Fruit fly (Drosophila melanogaster) whole organism, embryonic: Measurements from ENCODE around the gene Tmtc4.
A peak's percentile ranks its signal among the peaks of the same experiment; 100 is the strongest.

Experiments used
- Adf1 ChIP-seq: fragments of 200-800 bp; sonication (Bioruptor generic); IDR thresholded peaks from 2 replicates; pipeline ENCODE4 v1.3.6; 2022; ENCODE audit warnings: missing biosample characterization, missing genetic modification characterization
- Atf6 ChIP-seq: fragments of 200-800 bp; sonication (Bioruptor generic); IDR thresholded peaks from 2 replicates; pipeline ENCODE4 v1.3.6; 2022; ENCODE audit warnings: missing biosample characterization, missing genetic modification characterization
- CG1024 ChIP-seq: fragments of 200-800 bp; sonication (Bioruptor generic); IDR thresholded peaks from 2 replicates; pipeline ENCODE4 v1.3.6; 2022; ENCODE audit warnings: missing biosample characterization, missing genetic modification characterization
- CG11398 ChIP-seq: fragments of 200-800 bp; sonication (Bioruptor generic); optimal IDR thresholded peaks from 2 replicates; lab custom pipeline; 2016; ENCODE audit warnings: missing biosample characterization, missing genetic modification characterization
- CG11504 ChIP-seq: fragments of 200-800 bp; sonication (Bioruptor generic); optimal IDR thresholded peaks from 3 replicates; lab custom pipeline; 2019; ENCODE audit warnings: missing biosample characterization, mild to moderate bottlenecking, missing genetic modification characterization, moderate library complexity
- CG12071 ChIP-seq: fragments of 200-800 bp; sonication (Bioruptor generic); optimal IDR thresholded peaks from 3 replicates; lab custom pipeline; 2018; ENCODE audit warnings: missing biosample characterization, mild to moderate bottlenecking, missing genetic modification characterization
- CG12236 ChIP-seq: fragments of 200-800 bp; sonication (Bioruptor generic); optimal IDR thresholded peaks from 2 replicates; lab custom pipeline; 2016; ENCODE audit warnings: missing biosample characterization, missing genetic modification characterization
- CG13775 ChIP-seq: fragments of 200-800 bp; sonication (Bioruptor generic); optimal IDR thresholded peaks from 3 replicates; lab custom pipeline; 2017; ENCODE audit warnings: missing biosample characterization, mild to moderate bottlenecking, missing genetic modification characterization
- CG14014 ChIP-seq: fragments of 200-800 bp; sonication (Bioruptor generic); IDR thresholded peaks from 2 replicates; pipeline ENCODE4 v1.3.6; 2022; ENCODE audit warnings: missing biosample characterization, missing genetic modification characterization
- CG15601 ChIP-seq: fragments of 200-800 bp; sonication (Bioruptor generic); optimal IDR thresholded peaks from 3 replicates; lab custom pipeline; 2019; ENCODE audit warnings: missing biosample characterization, mild to moderate bottlenecking, missing genetic modification characterization, moderate library complexity
- CG1603 ChIP-seq: fragments of 200-800 bp; sonication (Bioruptor generic); optimal IDR thresholded peaks from 2 replicates; lab custom pipeline; 2019; ENCODE audit warnings: missing biosample characterization, mild to moderate bottlenecking, missing genetic modification characterization, moderate library complexity
- CG17186 ChIP-seq: fragments of 200-800 bp; sonication (Bioruptor generic); optimal IDR thresholded peaks from 3 replicates; lab custom pipeline; 2017; ENCODE audit warnings: missing biosample characterization, missing genetic modification reagents, missing genetic modification characterization
- CG2116 ChIP-seq: fragments of 200-800 bp; sonication (Bioruptor generic); optimal IDR thresholded peaks from 3 replicates; lab custom pipeline; 2018; ENCODE audit warnings: missing biosample characterization, mild to moderate bottlenecking, missing genetic modification characterization
- CG31224 ChIP-seq: fragments of 200-800 bp; sonication (Bioruptor generic); IDR thresholded peaks from 2 replicates; pipeline ENCODE4 v1.3.6; 2022; ENCODE audit warnings: missing biosample characterization, missing genetic modification characterization
- CG32532 ChIP-seq: fragments of 200-800 bp; sonication (Bioruptor generic); IDR thresholded peaks from 2 replicates; pipeline ENCODE4 v1.3.6; 2022; ENCODE audit warnings: missing biosample characterization, missing genetic modification characterization
- CG34224 ChIP-seq: fragments of 200-800 bp; sonication (Bioruptor generic); IDR thresholded peaks from 3 replicates; pipeline ENCODE4 v1.3.6; 2022; ENCODE audit warnings: missing biosample characterization, missing genetic modification characterization; ENCODE audit not compliant: partially characterized antibody
- CG3838 ChIP-seq: fragments of 200-800 bp; sonication (Bioruptor generic); optimal IDR thresholded peaks from 3 replicates; lab custom pipeline; 2016; ENCODE audit warnings: missing biosample characterization, missing genetic modification characterization
- CG7372 ChIP-seq: fragments of 200-800 bp; sonication (Bioruptor generic); IDR thresholded peaks from 2 replicates; pipeline ENCODE4 v1.3.6; 2022; ENCODE audit warnings: missing biosample characterization, missing genetic modification characterization
- CG7786 ChIP-seq: fragments of 200-800 bp; sonication (Bioruptor generic); optimal IDR thresholded peaks from 2 replicates; lab custom pipeline; 2016; ENCODE audit warnings: missing biosample characterization, missing genetic modification characterization
- CG8281 ChIP-seq: fragments of 200-800 bp; sonication (Bioruptor generic); optimal IDR thresholded peaks from 2 replicates; lab custom pipeline; 2018; ENCODE audit warnings: missing biosample characterization, mild to moderate bottlenecking, missing genetic modification characterization, moderate library complexity
- CG9797 ChIP-seq: fragments of 200-800 bp; sonication (Bioruptor generic); optimal IDR thresholded peaks from 3 replicates; lab custom pipeline; 2018; ENCODE audit warnings: missing biosample characterization, mild to moderate bottlenecking, missing genetic modification characterization
- CHES-1-like ChIP-seq: fragments of 200-800 bp; sonication (Bioruptor generic); optimal IDR thresholded peaks from 2 replicates; lab custom pipeline; 2016; ENCODE audit warnings: missing biosample characterization, missing genetic modification characterization
- Fer2 ChIP-seq: fragments of 200-800 bp; sonication (Bioruptor generic); optimal IDR thresholded peaks from 2 replicates; lab custom pipeline; 2018; ENCODE audit warnings: missing biosample characterization, mild to moderate bottlenecking, missing genetic modification characterization, moderate library complexity
- HLH3B ChIP-seq: fragments of 200-800 bp; sonication (Bioruptor generic); IDR thresholded peaks from 2 replicates; pipeline ENCODE4 v1.3.6; 2022; ENCODE audit warnings: missing biosample characterization, missing genetic modification characterization
- HLH4C ChIP-seq: fragments of 200-800 bp; sonication (Bioruptor generic); IDR thresholded peaks from 3 replicates; pipeline ENCODE4 v1.3.6; 2022; ENCODE audit warnings: missing biosample characterization, missing genetic modification characterization; ENCODE audit not compliant: partially characterized antibody
- Hr39 ChIP-seq: fragments of >200 bp; optimal IDR thresholded peaks from 2 replicates; lab custom pipeline; 2017
- Med ChIP-seq: fragments of 200-800 bp; sonication (Bioruptor generic); peaks from one replicate; lab custom pipeline; 2016; ENCODE audit warnings: missing biosample characterization, missing genetic modification characterization, mild to moderate bottlenecking, inconsistent platforms, moderate library complexity
- NC2β ChIP-seq: fragments of 200-800 bp; sonication (Bioruptor generic); optimal IDR thresholded peaks from 2 replicates; lab custom pipeline; 2016; ENCODE audit warnings: missing biosample characterization, missing genetic modification characterization
- Nf-YC ChIP-seq: fragments of 200-800 bp; optimal IDR thresholded peaks from 3 replicates; lab custom pipeline; 2019; ENCODE audit warnings: missing biosample characterization, mild to moderate bottlenecking, missing genetic modification characterization, moderate library complexity
- Poxn ChIP-seq: fragments of 200-800 bp; sonication (Bioruptor generic); IDR thresholded peaks from 2 replicates; pipeline ENCODE4 v1.3.6; 2022; ENCODE audit warnings: missing biosample characterization, missing genetic modification characterization
- Scr ChIP-seq: fragments of 200-800 bp; sonication (Bioruptor generic); IDR thresholded peaks from 2 replicates; pipeline ENCODE4 v1.3.6; 2022; ENCODE audit warnings: missing biosample characterization, missing genetic modification characterization; ENCODE audit not compliant: partially characterized antibody
- Sox102F ChIP-seq: fragments of 200-800 bp; sonication (Bioruptor generic); optimal IDR thresholded peaks from 2 replicates; lab custom pipeline; 2018; ENCODE audit warnings: missing biosample characterization, mild to moderate bottlenecking, missing genetic modification characterization, moderate library complexity
- ato ChIP-seq: fragments of 200-800 bp; sonication (Bioruptor generic); IDR thresholded peaks from 2 replicates; pipeline ENCODE4 v1.3.6; 2022; ENCODE audit warnings: missing biosample characterization, missing genetic modification characterization; ENCODE audit not compliant: partially characterized antibody
- bbx ChIP-seq: fragments of 200-800 bp; sonication (Bioruptor generic); IDR thresholded peaks from 2 replicates; pipeline ENCODE4 v1.3.6; 2022; ENCODE audit warnings: missing biosample characterization, missing genetic modification characterization; ENCODE audit not compliant: partially characterized antibody
- bcd ChIP-seq: fragments of 200-800 bp; sonication (Bioruptor generic); optimal IDR thresholded peaks from 2 replicates; lab custom pipeline; 2017; ENCODE audit warnings: missing biosample characterization, mild to moderate bottlenecking, missing genetic modification characterization
- bsh ChIP-seq, 2 experiments: fragments of 200-800 bp; sonication (Bioruptor generic); optimal IDR thresholded peaks; 2 replicates each; lab custom pipeline; 2017 to 2018; ENCODE audit warnings: mild to moderate bottlenecking in 2 of 2, missing biosample characterization in 2 of 2, missing genetic modification characterization in 2 of 2, moderate library complexity in 1 of 2
- cato ChIP-seq: fragments of 200-800 bp; sonication (Bioruptor generic); optimal IDR thresholded peaks from 2 replicates; lab custom pipeline; 2016; ENCODE audit warnings: missing biosample characterization, missing genetic modification characterization, borderline replicate concordance
- dpn ChIP-seq, 2 experiments: fragments of 200-800 bp; sonication (Bioruptor generic); optimal IDR thresholded peaks; 3 replicates each; lab custom pipeline; 2016; ENCODE audit warnings: missing biosample characterization in 2 of 2, missing genetic modification characterization in 2 of 2
- gcm2 ChIP-seq: fragments of 200-800 bp; sonication (Bioruptor generic); optimal IDR thresholded peaks from 2 replicates; lab custom pipeline; 2016; ENCODE audit warnings: missing biosample characterization, missing genetic modification characterization
- grn ChIP-seq: fragments of 200-800 bp; sonication (Bioruptor generic); optimal IDR thresholded peaks from 3 replicates; lab custom pipeline; 2017; ENCODE audit warnings: missing biosample characterization, missing genetic modification characterization
- gt ChIP-seq: fragments of 200-800 bp; sonication (Bioruptor generic); IDR thresholded peaks from 2 replicates; pipeline ENCODE4 v1.3.6; 2022; ENCODE audit warnings: missing biosample characterization, missing genetic modification characterization
- hb ChIP-seq: fragments of 200-800 bp; sonication (Bioruptor generic); IDR thresholded peaks from 3 replicates; pipeline ENCODE4 v1.3.6; 2022; ENCODE audit warnings: missing biosample characterization, missing genetic modification characterization; ENCODE audit not compliant: partially characterized antibody
- kni ChIP-seq: fragments of 200-800 bp; sonication (Bioruptor generic); optimal IDR thresholded peaks from 3 replicates; lab custom pipeline; 2017; ENCODE audit warnings: mild to moderate bottlenecking, missing biosample characterization, missing genetic modification reagents, missing genetic modification characterization
- p53 ChIP-seq: fragments of 200-800 bp; sonication (Bioruptor generic); optimal IDR thresholded peaks from 2 replicates; lab custom pipeline; 2016; ENCODE audit warnings: missing biosample characterization, missing genetic modification characterization
- ranshi ChIP-seq: fragments of 200-800 bp; sonication (Bioruptor generic); IDR thresholded peaks from 2 replicates; pipeline ENCODE4 v1.3.6; 2022; ENCODE audit warnings: missing biosample characterization, missing genetic modification characterization
- sc ChIP-seq, 3 experiments: fragments of >200 bp in 2 of 3; fragments of 200-800 bp in 1 of 3; sonication (Bioruptor generic) in 1 of 3; optimal IDR thresholded peaks; 2 replicates in 2 of 3; 3 replicates in 1 of 3; lab custom pipeline; 2017; ENCODE audit warnings: mild to moderate bottlenecking in 1 of 3, missing biosample characterization in 1 of 3, missing genetic modification characterization in 1 of 3, missing genetic modification reagents in 1 of 3
- scrt ChIP-seq: fragments of 200-800 bp; sonication (Bioruptor generic); optimal IDR thresholded peaks from 2 replicates; lab custom pipeline; 2018; ENCODE audit warnings: missing biosample characterization, mild to moderate bottlenecking, missing genetic modification characterization, moderate library complexity
- tin ChIP-seq: fragments of 200-800 bp; sonication (Bioruptor generic); optimal IDR thresholded peaks from 3 replicates; lab custom pipeline; 2016; ENCODE audit warnings: missing biosample characterization, missing genetic modification characterization
- toy ChIP-seq: fragments of 200-800 bp; sonication (Bioruptor generic); IDR thresholded peaks from 2 replicates; pipeline ENCODE4 v1.3.6; 2022; ENCODE audit warnings: missing biosample characterization, missing genetic modification characterization
- unpg ChIP-seq: fragments of 200-800 bp; sonication (Bioruptor generic); optimal IDR thresholded peaks from 3 replicates; lab custom pipeline; 2018; ENCODE audit warnings: missing biosample characterization, mild to moderate bottlenecking, missing genetic modification characterization, moderate library complexity

The Tmtc4 gene

dm6 chr3R:15328083-15328779, 22.8 kb upstream of the Tmtc4 start, which contains the start of the genes CG6236 and ea (continued):
- no peak for TF ChIP-seq CG11504
- no peak for TF ChIP-seq ato
- TF ChIP-seq CG31224 (GFP tag; lab: Robert Waterston, UW), result no peak
- TF ChIP-seq sc (optimal IDR thresholded peaks at IDR 0.05; lab: Kevin White, UChicago), result no peak
- TF ChIP-seq sc (GFP tag; optimal IDR thresholded peaks at IDR 0.05; lab: Kevin White, UChicago), result no peak
- TF ChIP-seq Med (GFP tag; lab: Kevin White, UChicago), result peak; percentile 43
- TF ChIP-seq Poxn (GFP tag; lab: Robert Waterston, UW), result no peak
- TF ChIP-seq CG12071 (GFP tag; lab: Kevin White, UChicago), result no peak
- TF ChIP-seq CG3838 (GFP tag; lab: Kevin White, UChicago), result no peak
- TF ChIP-seq bsh (GFP tag; optimal IDR thresholded peaks at IDR 0.05; lab: Kevin White, UChicago), result no peak
- TF ChIP-seq bcd (GFP tag; lab: Kevin White, UChicago), result no peak
- TF ChIP-seq Nf-YC (tag; lab: Kevin White, UChicago), result no peak
- TF ChIP-seq HLH3B, result no peak
- TF ChIP-seq Hr39 (lab: Kevin White, UChicago), result no peak
- peak; percentile 36 for TF ChIP-seq CG17186 (GFP tag; lab: Kevin White, UChicago)
- TF ChIP-seq dpn (GFP tag; optimal IDR thresholded peaks at IDR 0.05; lab: Kevin White, UChicago), result no peak
- TF ChIP-seq CG15601 (tag; lab: Kevin White, UChicago), result no peak
- TF ChIP-seq CG9797 (GFP tag; lab: Kevin White, UChicago), result peak; percentile 65
- no peak for TF ChIP-seq Fer2 (tag; lab: Kevin White, UChicago)
- TF ChIP-seq hb, result no peak
- peak; percentile 78 for TF ChIP-seq grn
- no peak for TF ChIP-seq CG7786 (GFP tag; lab: Kevin White, UChicago)
- no peak for TF ChIP-seq CG1024
- TF ChIP-seq Atf6 (GFP tag; lab: Robert Waterston, UW), result no peak
- TF ChIP-seq bbx (GFP tag; lab: Robert Waterston, UW), result no peak
- TF ChIP-seq tin (GFP tag; lab: Kevin White, UChicago), result no peak
- TF ChIP-seq NC2β (GFP tag; lab: Kevin White, UChicago), result no peak
- no peak for TF ChIP-seq gt (GFP tag; lab: Robert Waterston, UW)
- TF ChIP-seq Adf1 (GFP tag; lab: Robert Waterston, UW), result no peak
- TF ChIP-seq gcm2 (GFP tag; lab: Kevin White, UChicago), result no peak
- TF ChIP-seq CG1603 (tag; lab: Kevin White, UChicago), result peak; percentile 4
- no peak for TF ChIP-seq CG7372 (GFP tag; lab: Robert Waterston, UW)
- no peak for TF ChIP-seq p53
- no peak for TF ChIP-seq CG13775 (GFP tag; lab: Kevin White, UChicago)
- TF ChIP-seq CG11398 (GFP tag; lab: Kevin White, UChicago), result no peak
- no peak for TF ChIP-seq Sox102F (GFP tag; lab: Kevin White, UChicago)
- TF ChIP-seq, all 482 proteins: peak for 20

- TF ChIP-seq CG2116, result peak; percentile 16
- TF ChIP-seq cato, result no peak
- TF ChIP-seq CG8281 (tag; lab: Kevin White, UChicago), result no peak
- TF ChIP-seq CG14014, result no peak
- no peak for TF ChIP-seq ranshi (GFP tag; lab: Robert Waterston, UW)
- TF ChIP-seq kni (GFP tag; lab: Kevin White, UChicago), result no peak
- peak; percentile 51; the same call in 1 of the 2 replicates for TF ChIP-seq CG32532 (GFP tag; lab: Robert Waterston, UW)
- TF ChIP-seq NC2β (GFP tag; lab: Kevin White, UChicago), result no peak
- peak; percentile 27; the same call in 1 of the 2 replicates for TF ChIP-seq Scr (GFP tag; lab: Robert Waterston, UW)
- no peak for TF ChIP-seq CG34224 (GFP tag; lab: Robert Waterston, UW)
- no peak for TF ChIP-seq unpg (GFP tag; lab: Kevin White, UChicago)
- no peak for TF ChIP-seq CG12236 (GFP tag; lab: Kevin White, UChicago)
- TF ChIP-seq CG1603 (tag; lab: Kevin White, UChicago), result peak; percentile 61
- TF ChIP-seq scrt (GFP tag; lab: Kevin White, UChicago), result no peak
- TF ChIP-seq CHES-1-like (GFP tag; lab: Kevin White, UChicago), result no peak
- 0 out of 3 replicates have a peak, but pooled peaks have one; percentile 48 for TF ChIP-seq HLH4C (GFP tag; lab: Robert Waterston, UW)
- TF ChIP-seq toy (GFP tag; lab: Robert Waterston, UW), result no peak
Observed at dm6 chr3R:15330472-15330871, 20.6 kb upstream of the Tmtc4 start, which contains the start of gene mRpL9. Gene mRpL9, plus strand, starts transcription at chr3R:15330738.
